Fruit fly (Drosophila melanogaster) whole organism, embryonic: ENCODE results near the gene Cpr67Fb.

Experiments used
- Blimp-1 ChIP-seq: fragments of 200-800 bp; sonication (Bioruptor generic); optimal IDR thresholded peaks from 3 replicates; lab custom pipeline; 2018; ENCODE audit warnings: missing biosample characterization, missing genetic modification characterization, mild to moderate bottlenecking, moderate library complexity, missing genetic modification reagents
- CG17829 ChIP-seq: fragments of 200-800 bp; optimal IDR thresholded peaks from 2 replicates; lab custom pipeline; 2019; ENCODE audit warnings: missing biosample characterization, mild to moderate bottlenecking, missing genetic modification characterization, moderate library complexity
- ash1 ChIP-seq: fragments of 200-800 bp; sonication (Bioruptor generic); optimal IDR thresholded peaks from 2 replicates; lab custom pipeline; 2018; ENCODE audit warnings: missing biosample characterization, mild to moderate bottlenecking, missing genetic modification characterization
- dimm ChIP-seq: fragments of 200-800 bp; sonication (Bioruptor generic); IDR thresholded peaks from 2 replicates; pipeline ENCODE4 v1.3.6; 2022; ENCODE audit warnings: missing biosample characterization, missing genetic modification characterization
- kay ChIP-seq: fragments of 200-800 bp; sonication (Bioruptor generic); optimal IDR thresholded peaks from 2 replicates; lab custom pipeline; 2016; ENCODE audit warnings: missing biosample characterization, missing genetic modification characterization
- usp ChIP-seq: fragments of >200 bp; optimal IDR thresholded peaks from 2 replicates; lab custom pipeline; 2017; ENCODE audit warnings: missing biosample characterization, missing genetic modification characterization
- yki ChIP-seq: fragments of >200 bp; optimal IDR thresholded peaks from 3 replicates; lab custom pipeline; 2018

DNA sequence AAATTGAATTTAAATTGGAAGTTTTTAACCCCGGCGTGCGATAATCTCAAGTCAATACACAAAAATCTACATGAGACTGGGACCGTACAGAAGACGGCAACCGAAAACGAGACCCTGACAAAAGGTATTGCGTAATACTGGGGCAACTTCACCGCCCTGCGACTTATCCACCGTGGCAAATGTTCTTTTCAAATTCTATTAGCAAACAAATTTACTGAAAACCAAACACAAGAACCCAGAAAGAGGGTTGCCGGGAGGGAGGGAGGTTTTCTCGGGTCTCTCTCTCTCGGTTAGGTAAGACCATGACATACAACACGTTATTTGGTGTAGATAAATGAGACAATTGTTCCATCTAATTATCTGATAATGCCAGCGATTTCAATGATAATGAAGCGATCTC, 48.2 kb upstream of the Cpr67Fb start:
- TF ChIP-seq CG17829 (tag; lab: Kevin White, UChicago) (no peak), Blimp-1 (GFP tag; lab: Kevin White, UChicago) (no peak), yki (lab: Kevin White, UChicago) (no peak), dimm (GFP tag; lab: Robert Waterston, UW) (no peak), kay (GFP tag; lab: Kevin White, UChicago) (no peak), usp (GFP tag; lab: Kevin White, UChicago) (no peak), ash1 (GFP tag; lab: Kevin White, UChicago) (no peak)
